Worm (Caenorhabditis elegans): ENCODE data around the gene C07A4.3.

- TF ChIP-seq pax-1 (tag; optimal IDR thresholded peaks at IDR 0.05) (no peak), nfya-1 (tag; optimal IDR thresholded peaks at IDR 0.05) (no peak), F13H6.1 (tag; optimal IDR thresholded peaks at IDR 0.05) (no peak), pha-4 (tag; optimal IDR thresholded peaks at IDR 0.05) (no peak), elt-2 (tag; optimal IDR thresholded peaks at IDR 0.05) (peak; percentile 54), T23F11.4 (GFP tag; optimal IDR thresholded peaks at IDR 0.05) (no peak), gmeb-2 (tag; optimal IDR thresholded peaks at IDR 0.05) (no peak), ttx-3 (tag; optimal IDR thresholded peaks at IDR 0.05) (no peak), fkh-10 (GFP tag; optimal IDR thresholded peaks at IDR 0.05) (no peak), sox-2 (GFP tag; IDR thresholded peaks at IDR 0.05) (no peak), dmd-4 (tag; optimal IDR thresholded peaks at IDR 0.05; ENCODE audit: borderline replicate concordance) (no peak), lin-11 (tag; optimal IDR thresholded peaks at IDR 0.05) (no peak)
Observed at ce11 chrX:10141963-10142431, 32.8 kb upstream of the C07A4.3 start, which contains the start of gene oac-14.

Measured in whole organism, late embryonic.